Fruit fly (Drosophila melanogaster): ENCODE measurements around the gene CG32987.

CG32987 gene

dm6 chr2L:8845931-8846330 lies 17.7 kb upstream of the CG32987 start (continued):
- TF ChIP-seq slp2 (GFP tag; optimal IDR thresholded peaks at IDR 0.05) (no peak), Dip2 (GFP tag; IDR thresholded peaks at IDR 0.05) (no peak), Hr51 (GFP tag; optimal IDR thresholded peaks at IDR 0.05) (peak in 1 of 2 experiments; percentile 88), kni (GFP tag; optimal IDR thresholded peaks at IDR 0.05) (no peak), CG7372 (GFP tag; IDR thresholded peaks at IDR 0.05) (no peak), tx (GFP tag; optimal IDR thresholded peaks at IDR 0.05) (peak; percentile 24), gce (GFP tag; IDR thresholded peaks at IDR 0.05) (0 out of 3 replicates have a peak, but pooled peaks have one; percentile 10), CG32767 (GFP tag; IDR thresholded peaks at IDR 0.05) (0 out of 2 replicates have a peak, but pooled peaks have one; percentile 36), D19A (tag; optimal IDR thresholded peaks at IDR 0.05) (peak; percentile 25), ind (GFP tag; optimal IDR thresholded peaks at IDR 0.05) (no peak), CG7987 (GFP tag; optimal IDR thresholded peaks at IDR 0.05) (peak; percentile 70), CG4854 (GFP tag; optimal IDR thresholded peaks at IDR 0.05) (peak; percentile 76), corto (GFP tag; optimal IDR thresholded peaks at IDR 0.05) (no peak), CG18011 (GFP tag; optimal IDR thresholded peaks at IDR 0.05) (peak; percentile 65), CG6791 (GFP tag; IDR thresholded peaks at IDR 0.05; ENCODE audit: partially characterized antibody) (no peak), Ssrp (tag; optimal IDR thresholded peaks at IDR 0.05) (no peak), Poxn (GFP tag; IDR thresholded peaks at IDR 0.05) (no peak), pho (GFP tag; optimal IDR thresholded peaks at IDR 0.05) (peak; percentile 92), Hr39 (optimal IDR thresholded peaks at IDR 0.05) (no peak), CG7556 (GFP tag; optimal IDR thresholded peaks at IDR 0.05) (peak; percentile 77), CG6254 (GFP tag; optimal IDR thresholded peaks at IDR 0.05) (peak; percentile 55), CG12219 (GFP tag; optimal IDR thresholded peaks at IDR 0.05) (peak; percentile 35), klu (GFP tag; IDR thresholded peaks at IDR 0.05) (0 out of 2 replicates have a peak, but pooled peaks have one; percentile 11), hbn (GFP tag; IDR thresholded peaks at IDR 0.05; ENCODE audit: partially characterized antibody) (no peak), CG8388 (GFP tag; optimal IDR thresholded peaks at IDR 0.05) (peak; percentile 59), wor (GFP tag; IDR thresholded peaks at IDR 0.05) (no peak), CG4360 (GFP tag; IDR thresholded peaks at IDR 0.05) (peak; percentile 37; the same call in 1 of the 2 replicates), CG30431 (GFP tag; optimal IDR thresholded peaks at IDR 0.05) (peak; percentile 78), HLH4C (GFP tag; IDR thresholded peaks at IDR 0.05; ENCODE audit: partially characterized antibody) (no peak), CG13894 (tag; optimal IDR thresholded peaks at IDR 0.05) (no peak), CG14710 (tag; optimal IDR thresholded peaks at IDR 0.05) (peak; percentile 58), insv (GFP tag; optimal IDR thresholded peaks at IDR 0.05) (peak; percentile 16 to 76), zen2 (GFP tag; IDR thresholded peaks at IDR 0.05; ENCODE audit: partially characterized antibody) (no peak), Taf1 (GFP tag; IDR thresholded peaks at IDR 0.05) (no peak), CG12659 (GFP tag; optimal IDR thresholded peaks at IDR 0.05) (peak; percentile 74), Mrtf (GFP tag; IDR thresholded peaks at IDR 0.05) (no peak), Optix (GFP tag; IDR thresholded peaks at IDR 0.05) (no peak), CkIIα-i1 (GFP tag; IDR thresholded peaks at IDR 0.05) (no peak), da (GFP tag; optimal IDR thresholded peaks at IDR 0.05) (peak; percentile 89), ap (GFP tag; IDR thresholded peaks at IDR 0.05) (no peak), seq (GFP tag; IDR thresholded peaks at IDR 0.05) (peak; percentile 44; the same call in 1 of the 2 replicates), Dfd (GFP tag; optimal IDR thresholded peaks at IDR 0.05) (no peak), CG11695 (GFP tag; IDR thresholded peaks at IDR 0.05) (no peak), Jarid2 (GFP tag; optimal IDR thresholded peaks at IDR 0.05) (peak; percentile 45), PHDP (tag; optimal IDR thresholded peaks at IDR 0.05) (peak; percentile 80), vvl (GFP tag; IDR thresholded peaks at IDR 0.05) (peak; percentile 79), so (GFP tag; IDR thresholded peaks at IDR 0.05) (peak; percentile 63; the same call in 1 of the 3 replicates), Meics (GFP tag; optimal IDR thresholded peaks at IDR 0.05) (peak; percentile 60), CG6272 (GFP tag; IDR thresholded peaks at IDR 0.05) (no peak), Usf (GFP tag; optimal IDR thresholded peaks at IDR 0.05) (peak; percentile 47), ranshi (GFP tag; IDR thresholded peaks at IDR 0.05) (peak; percentile 41; the same call in 1 of the 2 replicates)

All from whole organism, embryonic.